Fruit fly (Drosophila melanogaster): ENCODE results near the gene CG4887.
A peak's percentile ranks its signal among the peaks of the same experiment; 100 is the strongest.

The CG4887 gene

dm6 chr2L:1172704-1173107 is at the start of gene CG4887, which contains the start of gene Charon (continued):
- TF ChIP-seq CG10147 (GFP tag; optimal IDR thresholded peaks at IDR 0.05) (no peak), pnt (GFP tag; optimal IDR thresholded peaks at IDR 0.05) (peak; percentile 80), B-H2 (GFP tag; optimal IDR thresholded peaks at IDR 0.05) (peak; percentile 89), CG15479 (GFP tag; optimal IDR thresholded peaks at IDR 0.05) (no peak), CG18262 (tag; optimal IDR thresholded peaks at IDR 0.05) (no peak), ind (GFP tag; optimal IDR thresholded peaks at IDR 0.05) (peak; percentile 88), vvl (GFP tag; IDR thresholded peaks at IDR 0.05) (peak; percentile 86), CG9817 (tag; optimal IDR thresholded peaks at IDR 0.05) (peak; percentile 89), odd (GFP tag; optimal IDR thresholded peaks at IDR 0.05) (no peak), sim (GFP tag; IDR thresholded peaks at IDR 0.05) (no peak), CG14441 (GFP tag; IDR thresholded peaks at IDR 0.05) (peak; percentile 78), danr (GFP tag; IDR thresholded peaks at IDR 0.05) (peak; percentile 62; the same call in 1 of the 2 replicates), CG10274 (GFP tag; optimal IDR thresholded peaks at IDR 0.05) (peak; percentile 3), CG15696 (tag; optimal IDR thresholded peaks at IDR 0.05) (peak; percentile 87), fd102C (GFP tag; optimal IDR thresholded peaks at IDR 0.05) (no peak), Hr39 (optimal IDR thresholded peaks at IDR 0.05) (no peak), CG12391 (tag; optimal IDR thresholded peaks at IDR 0.05) (peak; percentile 88), CG7786 (GFP tag; optimal IDR thresholded peaks at IDR 0.05) (peak; percentile 88), h (optimal IDR thresholded peaks at IDR 0.05) (no peak), Doc2 (GFP tag; IDR thresholded peaks at IDR 0.05) (0 out of 2 replicates have a peak, but pooled peaks have one; percentile 41), grau (tag; optimal IDR thresholded peaks at IDR 0.05) (no peak), CG34422 (GFP tag; IDR thresholded peaks at IDR 0.05) (peak; percentile 88), pita (GFP tag; optimal IDR thresholded peaks at IDR 0.05) (no peak), lab (GFP tag; optimal IDR thresholded peaks at IDR 0.05) (no peak), E2f2 (GFP tag; IDR thresholded peaks at IDR 0.05) (peak; percentile 65; the same call in 1 of the 2 replicates), gsb-n (tag; optimal IDR thresholded peaks at IDR 0.05) (no peak), CG7271 (tag; optimal IDR thresholded peaks at IDR 0.05) (peak; percentile 35), CG8290 (GFP tag; optimal IDR thresholded peaks at IDR 0.05) (peak; percentile 86), CG8290 (tag; optimal IDR thresholded peaks at IDR 0.05) (peak in 1 of 2 experiments; percentile 32), salm (tag; optimal IDR thresholded peaks at IDR 0.05) (peak; percentile 49), esg (GFP tag; conservative IDR thresholded peaks at IDR 0.05) (peak; percentile 84), ems (GFP tag; optimal IDR thresholded peaks at IDR 0.05) (peak; percentile 88), ab (GFP tag; optimal IDR thresholded peaks at IDR 0.05) (peak; percentile 58), croc (GFP tag; conservative IDR thresholded peaks at IDR 0.05) (peak; percentile 76), az2 (GFP tag; optimal IDR thresholded peaks at IDR 0.05) (peak; percentile 81), CG3838 (GFP tag; optimal IDR thresholded peaks at IDR 0.05) (peak; percentile 63), CG30403 (GFP tag; optimal IDR thresholded peaks at IDR 0.05) (peak; percentile 92), CG8089 (GFP tag; optimal IDR thresholded peaks at IDR 0.05) (peak; percentile 79), kni (GFP tag; optimal IDR thresholded peaks at IDR 0.05) (no peak), Mes4 (GFP tag; optimal IDR thresholded peaks at IDR 0.05) (peak; percentile 67), dan (GFP tag; IDR thresholded peaks at IDR 0.05) (no peak), D19B (GFP tag; optimal IDR thresholded peaks at IDR 0.05) (no peak), MESR4 (GFP tag; optimal IDR thresholded peaks at IDR 0.05) (no peak), crc (GFP tag; optimal IDR thresholded peaks at IDR 0.05) (peak; percentile 65), CG12219 (GFP tag; optimal IDR thresholded peaks at IDR 0.05) (no peak), Ravus (GFP tag; IDR thresholded peaks at IDR 0.05) (no peak; the same call in 1 of the 2 replicates), CG6791 (GFP tag; IDR thresholded peaks at IDR 0.05; ENCODE audit: partially characterized antibody) (0 out of 3 replicates have a peak, but pooled peaks have one; percentile 37), Tbp (GFP tag; optimal IDR thresholded peaks at IDR 0.05) (no peak), Dll (GFP tag; IDR thresholded peaks at IDR 0.05; ENCODE audit: partially characterized antibody) (peak; percentile 85), CG13624 (GFP tag; optimal IDR thresholded peaks at IDR 0.05) (peak; percentile 82), CG32532 (GFP tag; IDR thresholded peaks at IDR 0.05) (peak; percentile 82), gro (GFP tag; optimal IDR thresholded peaks at IDR 0.05) (peak; percentile 83)
